Worm (Caenorhabditis elegans): ENCODE results near the gene ddn-3.
A peak's percentile ranks its signal among the peaks of the same experiment; 100 is the strongest.
"Not testable (repeated sequence)": the region's sequence is repeated elsewhere in the genome, so short reads cannot be mapped to it uniquely, and the experiment has no call there.

- not testable (repeated sequence) for TF ChIP-seq ceh-9 (tag; optimal IDR thresholded peaks at IDR 0.05); ama-1 (optimal IDR thresholded peaks at IDR 0.05); nhr-77 (tag; optimal IDR thresholded peaks at IDR 0.05); mdl-1 (tag; optimal IDR thresholded peaks at IDR 0.05); nhr-25 (tag; optimal IDR thresholded peaks at IDR 0.05); snpc-4 (tag; optimal IDR thresholded peaks at IDR 0.05); lin-15B (tag; optimal IDR thresholded peaks at IDR 0.05); nhr-76 (tag; optimal IDR thresholded peaks at IDR 0.05); sea-2 (GFP tag; optimal IDR thresholded peaks at IDR 0.05)
- TF ChIP-seq nfya-1 (tag; optimal IDR thresholded peaks at IDR 0.05; ENCODE audit: insufficient read depth), result peak; percentile 86
Observed at ce11 chrV:14357347-14357746, 46.3 kb upstream of the ddn-3 start.
